Fruit fly (Drosophila melanogaster): ENCODE data around the gene spo.

dm6 chr3L:5617395-5617794 lies 25.0 kb upstream of the spo start:
- peak; percentile 41 to 71 for TF ChIP-seq EcR (GFP tag; optimal IDR thresholded peaks at IDR 0.05)
- TF ChIP-seq pan (optimal IDR thresholded peaks at IDR 0.05) = no peak
- TF ChIP-seq Dll (optimal IDR thresholded peaks at IDR 0.05) = no peak
